Fruit fly (Drosophila melanogaster) Kc167 (cell line): ENCODE results near the gene ScpX.

Experiments used
- Myc ChIP-seq: fragments of >200 bp; optimal IDR thresholded peaks from 2 replicates; lab custom pipeline; 2017; ENCODE audit warnings: missing external identifiers
- Sin3A ChIP-seq: fragments of >200 bp; optimal IDR thresholded peaks from 2 replicates; lab custom pipeline; 2018; ENCODE audit warnings: missing external identifiers
- h ChIP-seq: fragments of >200 bp; optimal IDR thresholded peaks from 3 replicates; lab custom pipeline; 2018; ENCODE audit warnings: missing external identifiers
- insv ChIP-seq: fragments of >200 bp; optimal IDR thresholded peaks from 3 replicates; lab custom pipeline; 2018; ENCODE audit warnings: missing external identifiers
- psq ChIP-seq: fragments of >200 bp; optimal IDR thresholded peaks from 2 replicates; lab custom pipeline; 2017; ENCODE audit warnings: missing external identifiers
- ttk ChIP-seq: sonication (Bioruptor generic); optimal IDR thresholded peaks from 2 replicates; lab custom pipeline; 2017; ENCODE audit warnings: missing external identifiers

ScpX gene

dm6 chr2L:18830587-18831528 lies at the start of gene ScpX, which contains the start of gene CG17597:
Gene ScpX (plus strand): TSS chr2L:18831229.
Gene CG17597 (minus strand): TSS chr2L:18831153.
- TF ChIP-seq Sin3A (lab: Kevin White, UChicago), result no peak
- no peak for TF ChIP-seq Myc
- no peak for TF ChIP-seq psq (lab: Kevin White, UChicago)
- no peak for TF ChIP-seq insv (lab: Kevin White, UChicago)
- TF ChIP-seq h (lab: Kevin White, UChicago), result no peak
- TF ChIP-seq ttk (lab: Kevin White, UChicago), result no peak

dm6 chr2L:18782212-18782825 lies 48.7 kb upstream of the ScpX start:
- TF ChIP-seq ttk (lab: Kevin White, UChicago), result no peak
- TF ChIP-seq h (lab: Kevin White, UChicago), result no peak

dm6 chr2L:18782936-18783335 lies 48.1 kb upstream of the ScpX start:
- no peak for TF ChIP-seq h (lab: Kevin White, UChicago)
- TF ChIP-seq insv (lab: Kevin White, UChicago), result no peak
- no peak for TF ChIP-seq Sin3A (lab: Kevin White, UChicago)
- no peak for TF ChIP-seq Myc
- no peak for TF ChIP-seq psq (lab: Kevin White, UChicago)

dm6 chr2L:18783357-18784040 lies 47.5 kb upstream of the ScpX start:
- no peak for TF ChIP-seq Myc
- TF ChIP-seq ttk (lab: Kevin White, UChicago), result no peak
- TF ChIP-seq Sin3A (lab: Kevin White, UChicago), result no peak
- no peak for TF ChIP-seq psq (lab: Kevin White, UChicago)
- TF ChIP-seq h (lab: Kevin White, UChicago), result no peak
- no peak for TF ChIP-seq insv (lab: Kevin White, UChicago)

- TF ChIP-seq Myc (no peak), insv (lab: Kevin White, UChicago) (no peak), h (lab: Kevin White, UChicago) (no peak), psq (lab: Kevin White, UChicago) (no peak), ttk (lab: Kevin White, UChicago) (no peak), Sin3A (lab: Kevin White, UChicago) (no peak)
These were observed 45.9 kb upstream of the ScpX start for dm6 chr2L:18785026-18785600.

dm6 chr2L:18787415-18787989 lies 43.5 kb upstream of the ScpX start:
- TF ChIP-seq ttk (lab: Kevin White, UChicago) (no peak), Myc (no peak), h (lab: Kevin White, UChicago) (no peak), insv (lab: Kevin White, UChicago) (no peak), Sin3A (lab: Kevin White, UChicago) (no peak), psq (lab: Kevin White, UChicago) (no peak)

- TF ChIP-seq ttk (lab: Kevin White, UChicago) (no peak), insv (lab: Kevin White, UChicago) (no peak), Sin3A (lab: Kevin White, UChicago) (no peak), psq (lab: Kevin White, UChicago) (no peak), Myc (no peak), h (lab: Kevin White, UChicago) (no peak)
These were observed 42.1 kb upstream of the ScpX start for dm6 chr2L:18788953-18789352.

- TF ChIP-seq psq (lab: Kevin White, UChicago), result no peak
- no peak for TF ChIP-seq h (lab: Kevin White, UChicago)
- TF ChIP-seq ttk (lab: Kevin White, UChicago), result no peak
- TF ChIP-seq Myc, result no peak
- TF ChIP-seq Sin3A (lab: Kevin White, UChicago), result no peak
- TF ChIP-seq insv (lab: Kevin White, UChicago), result no peak
These were observed 41.1 kb upstream of the ScpX start for dm6 chr2L:18789773-18790385.

dm6 chr2L:18792806-18793205 lies 38.2 kb upstream of the ScpX start, which contains the start of gene ham:
Gene ham (minus strand): TSS chr2L:18792906.
- no peak for TF ChIP-seq ttk (lab: Kevin White, UChicago)
- TF ChIP-seq Myc, result no peak
- TF ChIP-seq psq (lab: Kevin White, UChicago), result no peak
- no peak for TF ChIP-seq Sin3A (lab: Kevin White, UChicago)
- TF ChIP-seq h (lab: Kevin White, UChicago), result no peak
- no peak for TF ChIP-seq insv (lab: Kevin White, UChicago)

- TF ChIP-seq ttk (lab: Kevin White, UChicago), result no peak
- no peak for TF ChIP-seq Sin3A (lab: Kevin White, UChicago)
- TF ChIP-seq h (lab: Kevin White, UChicago), result no peak
- TF ChIP-seq Myc, result no peak
- no peak for TF ChIP-seq insv (lab: Kevin White, UChicago)
- TF ChIP-seq psq (lab: Kevin White, UChicago), result no peak
These were observed 37.8 kb upstream of the ScpX start for dm6 chr2L:18793243-18793642.
